Worm (Caenorhabditis elegans) whole organism, young adult: ENCODE results near the gene mlck-1.

Source experiments
- Y53G8AR.9 ChIP-seq: fragments of 200-800 bp; sonication (Bioruptor generic); conservative IDR thresholded peaks from 2 replicates; pipeline ENCODE4 v1.3.6; 2022; ENCODE audit warnings: missing genetic modification reagents, missing genetic modification characterization, missing compliant biosample characterization
- ceh-79 ChIP-seq: sonication (generic microtip); optimal IDR thresholded peaks from 2 replicates; lab custom pipeline; 2017; ENCODE audit warnings: mild to moderate bottlenecking, missing genetic modification characterization, missing compliant biosample characterization
- lin-26 ChIP-seq: fragments of 200-800 bp; sonication (Bioruptor generic); IDR thresholded peaks from 2 replicates; pipeline ENCODE4 v1.3.6; 2022; ENCODE audit warnings: missing genetic modification reagents, missing genetic modification characterization, missing compliant biosample characterization
- nhr-90 ChIP-seq: sonication (generic microtip); optimal IDR thresholded peaks from 2 replicates; lab custom pipeline; 2016; ENCODE audit warnings: missing genotype, mild to moderate bottlenecking, missing genetic modification characterization, missing compliant biosample characterization
- snpc-4 ChIP-seq, 5 experiments: fragments of 150-350 bp in 1 of 5; sonication (generic microtip) in 4 of 5; optimal IDR thresholded peaks; 2 replicates each; lab custom pipeline; 2014 to 2018; ENCODE audit warnings: missing genetic modification characterization in 5 of 5, missing biosample characterization in 3 of 5, antibody characterized with exemption in 2 of 5, mild to moderate bottlenecking in 2 of 5, missing compliant biosample characterization in 2 of 5, missing genotype in 2 of 5, moderate library complexity in 2 of 5, missing genetic modification reagents in 1 of 5

DNA sequence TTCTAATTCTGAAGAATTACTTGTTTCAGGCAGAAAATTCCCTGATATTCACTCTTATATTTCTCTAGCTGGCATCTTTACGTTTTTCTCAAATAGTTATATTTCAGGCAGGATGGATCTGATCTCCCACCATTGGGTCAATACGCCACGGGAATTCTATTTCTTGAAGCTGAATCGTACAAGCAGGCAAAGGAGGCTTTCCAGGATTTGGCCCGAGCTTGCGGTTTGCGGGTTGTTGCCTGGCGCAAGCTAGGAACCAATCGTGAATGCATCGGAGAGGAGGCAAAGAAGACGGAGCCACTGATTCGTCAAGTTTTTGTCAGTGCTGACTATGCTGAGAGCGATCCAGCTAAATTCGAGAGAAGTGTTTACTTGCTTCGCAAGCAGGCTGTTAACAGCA lies 15.5 kb upstream of the mlck-1 start:
- TF ChIP-seq lin-26 (GFP tag; lab: Robert Waterston, UW) (no peak), snpc-4 (GFP tag; optimal IDR thresholded peaks at IDR 0.05; lab: Kevin White, UChicago) (no peak), snpc-4 (tag; optimal IDR thresholded peaks at IDR 0.05; lab: Kevin White, UChicago) (no peak), Y53G8AR.9 (no peak), ceh-79 (tag; lab: Kevin White, UChicago) (no peak), nhr-90 (no peak)
